Worm (Caenorhabditis elegans): ENCODE results near the gene F17C11.6.

Gene F17C11.6

DNA sequence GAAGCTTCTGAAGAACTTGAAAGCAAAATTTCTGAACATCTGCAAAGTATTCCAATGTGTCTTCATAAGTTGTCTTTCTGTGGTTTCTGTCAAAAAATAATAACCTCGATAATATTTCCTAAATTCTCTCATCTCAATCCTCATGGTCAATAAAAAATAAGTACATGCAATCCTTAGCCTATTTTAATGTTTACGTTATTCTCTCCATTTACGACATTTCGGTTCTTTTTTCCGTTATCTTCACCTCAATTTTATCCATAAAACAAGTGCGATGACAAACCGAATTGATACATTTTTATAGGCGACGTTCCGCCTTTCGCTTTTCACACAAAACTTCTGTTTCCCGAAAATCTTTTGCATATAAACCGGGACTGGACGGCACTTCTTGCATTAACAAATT lies 5.4 kb upstream of the F17C11.6 start, which contains the start of gene col-153:
col-153 (plus strand) TSS at position 301 of the 400 bp plus-strand sequence.
- TF ChIP-seq lin-29 (GFP tag; IDR thresholded peaks at IDR 0.05) (no peak), ceh-62 (tag; optimal IDR thresholded peaks at IDR 0.05) (no peak), hlh-11 (tag; optimal IDR thresholded peaks at IDR 0.05) (no peak), lin-1 (GFP tag; IDR thresholded peaks at IDR 0.05) (no peak), nhr-111 (GFP tag; optimal IDR thresholded peaks at IDR 0.05) (no peak), dmd-9 (GFP tag; IDR thresholded peaks at IDR 0.05) (no peak), daf-19 (GFP tag; conservative IDR thresholded peaks at IDR 0.05) (no peak), unc-62 (GFP tag; optimal IDR thresholded peaks at IDR 0.05 in 1 of 2) (no peak), unc-62 (tag; optimal IDR thresholded peaks at IDR 0.05) (no peak), dmd-6 (GFP tag; IDR thresholded peaks at IDR 0.05) (no peak), jun-1 (tag; optimal IDR thresholded peaks at IDR 0.05) (no peak), unc-39 (tag; optimal IDR thresholded peaks at IDR 0.05) (no peak), Y48G9A.11 (GFP tag; IDR thresholded peaks at IDR 0.05) (no peak), nhr-11 (tag; optimal IDR thresholded peaks at IDR 0.05) (no peak), hlh-30 (tag; optimal IDR thresholded peaks at IDR 0.05; ENCODE audit: insufficient read depth) (no peak), mxl-2 (GFP tag; conservative IDR thresholded peaks at IDR 0.05) (no peak)

DNA sequence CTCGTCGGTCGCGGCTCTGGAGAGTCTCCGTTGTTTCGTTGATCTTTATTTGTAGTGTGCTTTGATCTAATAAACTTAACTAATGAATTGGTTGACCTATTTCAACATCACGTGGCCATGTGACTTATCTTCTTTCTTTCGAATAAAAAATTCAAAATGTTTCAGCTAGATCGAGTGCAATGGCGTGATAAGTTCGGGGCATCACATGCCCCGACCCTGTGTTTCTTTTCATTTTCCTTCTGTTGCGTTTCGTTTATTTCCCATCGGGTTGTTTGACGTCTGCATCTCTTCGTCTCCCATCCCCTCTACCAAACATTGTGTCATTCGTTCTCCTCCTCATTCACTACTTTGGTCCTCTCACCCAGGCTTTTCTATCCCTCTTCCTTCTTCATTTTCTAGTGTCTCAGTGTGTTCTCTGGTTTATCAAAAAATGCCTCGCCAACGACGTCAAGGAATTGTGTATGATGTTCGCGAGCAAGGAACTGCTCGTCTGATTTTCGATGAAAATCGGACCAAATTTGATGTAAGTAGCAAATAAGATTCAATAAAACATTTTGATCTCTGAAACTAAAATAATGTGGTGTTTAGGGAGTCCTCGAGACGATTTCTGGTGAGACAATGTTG lies 3.2 kb upstream of the F17C11.6 start, which contains the start of gene F17C11.4:
F17C11.4 (plus strand) TSS at position 206 of the 624 bp plus-strand sequence.
- TF ChIP-seq mdt-29 (GFP tag; IDR thresholded peaks at IDR 0.05) (peak; percentile 84), mdl-1 (tag; optimal IDR thresholded peaks at IDR 0.05) (peak in 1 of 2 experiments; percentile 87), D1046.2 (GFP tag; IDR thresholded peaks at IDR 0.05) (0 out of 2 replicates have a peak, but pooled peaks have one; percentile 12), dve-1 (tag; optimal IDR thresholded peaks at IDR 0.05; ENCODE audit: insufficient read depth) (peak; percentile 74), set-16 (GFP tag; IDR thresholded peaks at IDR 0.05) (0 out of 2 replicates have a peak, but pooled peaks have one; percentile 16), nhr-48 (tag; optimal IDR thresholded peaks at IDR 0.05) (peak; percentile 84), ztf-11 (tag; optimal IDR thresholded peaks at IDR 0.05) (no peak), zfp-3 (GFP tag; conservative IDR thresholded peaks at IDR 0.05) (peak; percentile 57; the same call in 1 of the 2 replicates), daf-16 (GFP tag; optimal IDR thresholded peaks at IDR 0.05) (peak in 1 of 2 experiments; percentile 76), daf-16 (tag; optimal IDR thresholded peaks at IDR 0.05) (peak; percentile 80), egl-43 (GFP tag; IDR thresholded peaks at IDR 0.05) (no peak), lim-7 (GFP tag; IDR thresholded peaks at IDR 0.05) (no peak), mxl-2 (GFP tag; conservative IDR thresholded peaks at IDR 0.05) (peak; percentile 60; the same call in 1 of the 2 replicates), tra-1 (GFP tag; IDR thresholded peaks at IDR 0.05) (peak; percentile 65; the same call in 1 of the 2 replicates), attf-4 (tag; optimal IDR thresholded peaks at IDR 0.05) (no peak), saeg-2 (GFP tag; IDR thresholded peaks at IDR 0.05) (peak; percentile 39; the same call in 1 of the 2 replicates), mep-1 (tag; optimal IDR thresholded peaks at IDR 0.05) (peak; percentile 72), rbr-2 (tag; optimal IDR thresholded peaks at IDR 0.05) (peak; percentile 40), nhr-11 (tag; optimal IDR thresholded peaks at IDR 0.05) (peak; percentile 87), skn-1 (tag; optimal IDR thresholded peaks at IDR 0.05) (no peak), lin-1 (GFP tag; IDR thresholded peaks at IDR 0.05) (peak; percentile 44; the same call in 1 of the 2 replicates), nhr-6 (tag; optimal IDR thresholded peaks at IDR 0.05) (peak; percentile 33), lin-38 (GFP tag; IDR thresholded peaks at IDR 0.05) (peak; percentile 47), aha-1 (tag) (peak; percentile 99), nhr-42 (GFP tag; IDR thresholded peaks at IDR 0.05) (no peak), pqm-1 (tag; optimal IDR thresholded peaks at IDR 0.05) (no peak), R02D3.7 (tag; optimal IDR thresholded peaks at IDR 0.05) (no peak), lin-29 (GFP tag; IDR thresholded peaks at IDR 0.05) (no peak), dpl-1 (GFP tag; optimal IDR thresholded peaks at IDR 0.05) (peak; percentile 38), hif-1 (tag; optimal IDR thresholded peaks at IDR 0.05) (peak; percentile 41 to 74), hlh-30 (tag; optimal IDR thresholded peaks at IDR 0.05; ENCODE audit: insufficient read depth) (peak; percentile 96), nhr-76 (tag; optimal IDR thresholded peaks at IDR 0.05) (peak; percentile 62), T20F7.1 (GFP tag; optimal IDR thresholded peaks at IDR 0.05) (peak; percentile 64), lsy-2 (tag; optimal IDR thresholded peaks at IDR 0.05) (peak; percentile 60 to 77), unc-62 (GFP tag; optimal IDR thresholded peaks at IDR 0.05 in 1 of 2) (peak in 1 of 2 experiments; percentile 99), unc-62 (tag; optimal IDR thresholded peaks at IDR 0.05) (no peak), snpc-1.2 (GFP tag; IDR thresholded peaks at IDR 0.05) (no peak), fkh-10 (GFP tag; optimal IDR thresholded peaks at IDR 0.05) (peak; percentile 69), Y75B8A.6 (GFP tag; IDR thresholded peaks at IDR 0.05) (peak; percentile 47; the same call in 1 of the 2 replicates)

Measured in whole organism, L4 larva.